Worm (Caenorhabditis elegans): ENCODE measurements around the gene orc-1.

orc-1 gene

DNA sequence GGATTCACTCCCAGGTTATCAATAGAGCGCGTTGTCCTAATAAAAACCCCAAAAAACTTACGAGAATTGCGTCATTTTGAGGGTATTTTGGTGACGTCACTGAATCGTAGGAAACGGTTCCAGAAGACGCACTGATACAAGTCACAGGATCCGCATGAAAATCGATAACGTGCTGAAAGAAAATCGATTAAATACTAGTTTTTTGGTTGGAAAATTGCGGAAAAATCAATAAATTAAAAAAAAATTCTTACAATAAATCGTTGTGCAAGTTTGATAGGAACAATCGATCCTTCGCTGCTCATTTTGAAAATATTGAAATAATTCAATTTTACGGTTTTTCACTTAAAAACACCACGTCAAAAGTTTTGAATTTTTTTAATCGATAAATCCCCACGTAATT lies 39.7 kb upstream of the orc-1 start, which contains the start of gene Y39A1A.2:
Gene Y39A1A.2 (minus strand): TSS at position 319 of the 400 bp plus-strand sequence.
- TF ChIP-seq aptf-3 (GFP tag; IDR thresholded peaks at IDR 0.05) (no peak), ccch-3 (GFP tag; optimal IDR thresholded peaks at IDR 0.05) (no peak), lin-40 (tag; optimal IDR thresholded peaks at IDR 0.05) (no peak)

DNA sequence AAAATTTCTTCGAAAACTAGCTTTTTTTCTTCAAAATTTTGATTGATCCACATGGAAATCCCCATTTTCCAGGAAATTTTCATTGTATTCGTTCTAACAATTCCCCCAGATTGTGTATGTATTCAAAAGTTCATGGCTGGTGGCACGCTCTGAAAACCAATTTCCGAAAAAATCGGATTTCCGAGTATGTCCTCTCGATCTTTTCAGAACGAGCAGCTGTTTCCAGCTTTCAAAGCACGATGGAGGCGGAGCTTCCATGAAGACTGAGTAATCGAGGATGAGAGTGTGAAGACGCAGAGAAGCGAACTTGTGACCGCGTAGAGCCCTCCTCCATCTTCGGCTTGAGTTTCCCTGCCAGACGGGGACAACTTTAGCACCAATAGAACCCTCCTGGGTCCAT lies 38.6 kb upstream of the orc-1 start:
- TF ChIP-seq unc-62 (GFP tag; optimal IDR thresholded peaks at IDR 0.05) (no peak), ama-1 (optimal IDR thresholded peaks at IDR 0.05) (no peak), ama-1 (GFP tag; optimal IDR thresholded peaks at IDR 0.05) (no peak), egrh-3 (GFP tag; IDR thresholded peaks at IDR 0.05) (no peak)

DNA sequence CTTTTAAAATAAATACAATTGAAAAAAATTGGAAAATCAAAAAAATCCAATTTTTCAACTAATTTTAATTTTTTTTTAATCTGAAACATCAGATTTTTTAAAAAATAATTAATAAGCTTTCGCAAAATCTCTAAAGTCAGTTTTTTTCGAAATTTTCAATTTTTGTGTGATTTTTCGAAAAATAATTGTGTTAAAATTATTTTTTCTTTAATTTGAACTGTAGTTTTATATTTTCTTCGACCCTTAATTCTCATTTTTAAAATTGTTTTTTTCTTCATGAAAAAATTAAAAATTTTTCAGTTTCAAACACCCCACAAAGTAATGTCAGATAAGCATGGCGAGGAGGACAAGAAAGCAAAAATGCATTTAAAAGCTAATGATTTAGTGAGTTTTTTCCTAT lies 37.9 kb upstream of the orc-1 start, which contains the start of gene rabx-5:
Gene rabx-5 (plus strand): TSS at position 301 of the 400 bp plus-strand sequence.
- TF ChIP-seq C17E4.6 (GFP tag; IDR thresholded peaks at IDR 0.05) = no peak
- TF ChIP-seq nfya-1 (tag; optimal IDR thresholded peaks at IDR 0.05; ENCODE audit: borderline replicate concordance, insufficient read depth) = no peak
- no peak for TF ChIP-seq lag-1 (GFP tag; IDR thresholded peaks at IDR 0.05)
- no peak for TF ChIP-seq unc-62 (GFP tag; optimal IDR thresholded peaks at IDR 0.05)
- TF ChIP-seq ets-4 (GFP tag; optimal IDR thresholded peaks at IDR 0.05) = no peak
- TF ChIP-seq lin-40 (tag; optimal IDR thresholded peaks at IDR 0.05) = no peak

ce11 chrIII:10608161-10608560 lies 34.8 kb upstream of the orc-1 start:
- no peak for TF ChIP-seq him-1 (tag; optimal IDR thresholded peaks at IDR 0.05)
- no peak for TF ChIP-seq attf-3 (GFP tag; conservative IDR thresholded peaks at IDR 0.05)
- no peak for TF ChIP-seq ceh-79 (tag; optimal IDR thresholded peaks at IDR 0.05)
- no peak for TF ChIP-seq ztf-18 (tag; optimal IDR thresholded peaks at IDR 0.05)
- no peak for TF ChIP-seq zim-3 (tag; optimal IDR thresholded peaks at IDR 0.05)
- no peak for TF ChIP-seq F23B12.7 (tag; optimal IDR thresholded peaks at IDR 0.05; ENCODE audit: insufficient read depth)
- TF ChIP-seq snpc-4 (GFP tag; optimal IDR thresholded peaks at IDR 0.05) = no peak
- TF ChIP-seq snpc-4 (tag; optimal IDR thresholded peaks at IDR 0.05) = no peak
- no peak for TF ChIP-seq hrde-1 (tag; optimal IDR thresholded peaks at IDR 0.05; ENCODE audit: borderline replicate concordance)
- TF ChIP-seq B0019.2 (GFP tag; conservative IDR thresholded peaks at IDR 0.05) = no peak

DNA sequence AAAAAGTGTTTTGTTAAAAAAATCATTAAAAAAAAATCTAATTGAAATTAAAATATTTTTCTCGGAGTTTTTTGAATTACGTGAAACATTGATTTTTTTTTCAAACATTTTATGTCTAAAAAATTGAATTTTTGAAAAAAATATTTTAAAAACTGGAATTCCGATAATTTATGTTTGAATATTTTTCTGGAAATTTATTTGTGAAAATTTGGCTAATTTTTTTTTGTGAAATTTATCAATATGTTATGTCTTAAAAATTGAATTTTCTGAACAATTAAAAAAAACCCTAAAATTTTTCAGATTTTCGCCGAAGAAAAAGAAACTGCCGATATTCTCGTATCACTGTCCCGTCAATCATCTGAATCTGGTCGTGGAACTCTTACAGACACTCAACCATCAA lies 30.6 kb upstream of the orc-1 start, which contains the start of gene Y39A1A.24:
Gene Y39A1A.24 (plus strand): TSS at position 301 of the 400 bp plus-strand sequence.
- no peak for TF ChIP-seq bed-2 (GFP tag; IDR thresholded peaks at IDR 0.05)
- no peak for TF ChIP-seq nfya-2 (GFP tag; IDR thresholded peaks at IDR 0.05)
- TF ChIP-seq sptf-2 (GFP tag; optimal IDR thresholded peaks at IDR 0.05) = no peak
- no peak for TF ChIP-seq F22D6.2 (tag; optimal IDR thresholded peaks at IDR 0.05)
- TF ChIP-seq rpc-1 (optimal IDR thresholded peaks at IDR 0.05) = no peak
- TF ChIP-seq rpc-1 (tag; optimal IDR thresholded peaks at IDR 0.05) = no peak
- TF ChIP-seq lag-1 (GFP tag; IDR thresholded peaks at IDR 0.05) = no peak
- no peak for TF ChIP-seq nhr-90 (tag; optimal IDR thresholded peaks at IDR 0.05)
- no peak for TF ChIP-seq egrh-3 (GFP tag; IDR thresholded peaks at IDR 0.05)
- no peak for TF ChIP-seq hlh-26 (GFP tag; conservative IDR thresholded peaks at IDR 0.05)
- TF ChIP-seq cebp-2 (GFP tag; IDR thresholded peaks at IDR 0.05) = no peak
- TF ChIP-seq ekl-4 (GFP tag; IDR thresholded peaks at IDR 0.05) = no peak
- no peak for TF ChIP-seq ztf-28 (GFP tag; IDR thresholded peaks at IDR 0.05)
- TF ChIP-seq pha-4 (tag; optimal IDR thresholded peaks at IDR 0.05) = no peak
- TF ChIP-seq lin-26 (GFP tag; IDR thresholded peaks at IDR 0.05) = no peak
- TF ChIP-seq cebp-1 (GFP tag; IDR thresholded peaks at IDR 0.05) = no peak
- no peak for TF ChIP-seq cebp-1 (tag; optimal IDR thresholded peaks at IDR 0.05)
- TF ChIP-seq B0261.1 (tag; optimal IDR thresholded peaks at IDR 0.05) = no peak

Measured in whole organism, young adult.